Fruit fly (Drosophila melanogaster): ENCODE measurements around the gene CG6418.

Gene CG6418

DNA sequence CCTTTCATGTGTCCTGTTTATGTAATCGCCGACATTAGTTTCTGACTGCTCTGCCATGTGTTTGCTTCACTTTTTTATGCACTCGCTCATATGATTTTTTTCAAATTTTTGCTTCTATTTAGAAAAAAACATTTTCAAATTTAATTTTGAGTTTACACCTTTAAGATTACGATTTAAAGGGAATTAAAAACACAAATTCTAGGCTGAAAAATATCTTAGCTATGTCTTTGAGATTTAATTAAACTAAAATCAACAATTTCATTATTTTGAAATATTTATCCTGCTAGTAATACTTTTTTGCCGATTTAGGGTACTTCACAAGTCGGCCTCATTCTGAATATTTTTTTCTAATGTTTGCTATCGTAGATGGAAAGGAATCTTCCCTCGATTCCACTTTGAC, 45.6 kb downstream of the CG6418 start:
- TF ChIP-seq CG16863 (GFP tag; optimal IDR thresholded peaks at IDR 0.05) (no peak), Mad (GFP tag; optimal IDR thresholded peaks at IDR 0.05) (no peak), maf-S (GFP tag; optimal IDR thresholded peaks at IDR 0.05) (no peak), Abd-B (GFP tag; optimal IDR thresholded peaks at IDR 0.05) (no peak), lab (GFP tag; optimal IDR thresholded peaks at IDR 0.05) (peak; percentile 21), CG8944 (GFP tag; optimal IDR thresholded peaks at IDR 0.05) (no peak), Bgb (GFP tag; IDR thresholded peaks at IDR 0.05; ENCODE audit: partially characterized antibody) (no peak), CG16813 (GFP tag; IDR thresholded peaks at IDR 0.05; ENCODE audit: partially characterized antibody) (no peak), Hey (tag; optimal IDR thresholded peaks at IDR 0.05) (no peak), Fer1 (GFP tag; optimal IDR thresholded peaks at IDR 0.05) (peak; percentile 30), nom (GFP tag; optimal IDR thresholded peaks at IDR 0.05) (no peak), cwo (GFP tag; optimal IDR thresholded peaks at IDR 0.05) (no peak), mirr (GFP tag; optimal IDR thresholded peaks at IDR 0.05) (no peak), lbe (GFP tag; optimal IDR thresholded peaks at IDR 0.05) (no peak), abd-A (tag; optimal IDR thresholded peaks at IDR 0.05) (no peak), CG10147 (GFP tag; optimal IDR thresholded peaks at IDR 0.05) (peak; percentile 3), CG16815 (GFP tag; optimal IDR thresholded peaks at IDR 0.05) (no peak), D19A (tag; optimal IDR thresholded peaks at IDR 0.05) (peak; percentile 83), CG10366 (GFP tag; IDR thresholded peaks at IDR 0.05) (no peak), knrl (GFP tag; IDR thresholded peaks at IDR 0.05; ENCODE audit: partially characterized antibody) (no peak), CG12219 (GFP tag; optimal IDR thresholded peaks at IDR 0.05) (no peak), CG4360 (GFP tag; IDR thresholded peaks at IDR 0.05) (no peak), CG7357 (GFP tag; IDR thresholded peaks at IDR 0.05) (no peak), CG17829 (tag; optimal IDR thresholded peaks at IDR 0.05) (no peak), mld (GFP tag; IDR thresholded peaks at IDR 0.05; ENCODE audit: partially characterized antibody) (no peak), CG8765 (GFP tag; IDR thresholded peaks at IDR 0.05) (no peak), CG6791 (GFP tag; IDR thresholded peaks at IDR 0.05; ENCODE audit: partially characterized antibody) (no peak), hbn (GFP tag; IDR thresholded peaks at IDR 0.05; ENCODE audit: partially characterized antibody) (no peak), phol (tag; optimal IDR thresholded peaks at IDR 0.05) (peak; percentile 16), ash1 (GFP tag; optimal IDR thresholded peaks at IDR 0.05) (no peak), toy (GFP tag; IDR thresholded peaks at IDR 0.05) (no peak), CoRest (tag; optimal IDR thresholded peaks at IDR 0.05) (peak; percentile 32), Xbp1 (GFP tag; optimal IDR thresholded peaks at IDR 0.05) (no peak), CG31441 (GFP tag; IDR thresholded peaks at IDR 0.05) (peak; percentile 32; the same call in 1 of the 2 replicates), btn (GFP tag; optimal IDR thresholded peaks at IDR 0.05) (no peak), eve (GFP tag; optimal IDR thresholded peaks at IDR 0.05) (no peak), gsb (GFP tag; IDR thresholded peaks at IDR 0.05) (no peak), da (GFP tag; optimal IDR thresholded peaks at IDR 0.05) (no peak), row (GFP tag; IDR thresholded peaks at IDR 0.05) (0 out of 3 replicates have a peak, but pooled peaks have one; percentile 26), sens (GFP tag) (peak; percentile 24), tup (GFP tag; optimal IDR thresholded peaks at IDR 0.05) (no peak), HmgD (GFP tag; optimal IDR thresholded peaks at IDR 0.05) (no peak), Neu2 (GFP tag; optimal IDR thresholded peaks at IDR 0.05; ENCODE audit: borderline replicate concordance) (no peak), CG3065 (GFP tag; optimal IDR thresholded peaks at IDR 0.05) (no peak), al (GFP tag; IDR thresholded peaks at IDR 0.05) (no peak), cato (GFP tag; optimal IDR thresholded peaks at IDR 0.05; ENCODE audit: borderline replicate concordance) (no peak), CG3407 (GFP tag; optimal IDR thresholded peaks at IDR 0.05) (no peak), Bdp1 (GFP tag; optimal IDR thresholded peaks at IDR 0.05) (no peak), CG2120 (GFP tag; optimal IDR thresholded peaks at IDR 0.05) (peak; percentile 8), dati (GFP tag; IDR thresholded peaks at IDR 0.05) (no peak), Ptx1 (GFP tag; IDR thresholded peaks at IDR 0.05) (no peak)
